Fruit fly (Drosophila melanogaster) whole organism, embryonic: ENCODE data around the gene Indy.

Experiments
- Abd-B ChIP-seq: fragments of 200-800 bp; sonication (Bioruptor generic); optimal IDR thresholded peaks from 2 replicates; lab custom pipeline; 2018; ENCODE audit warnings: missing biosample characterization, mild to moderate bottlenecking, missing genetic modification characterization, moderate library complexity
- Ada2b ChIP-seq: fragments of 200-800 bp; sonication (Bioruptor generic); IDR thresholded peaks from 2 replicates; pipeline ENCODE4 v1.3.6; 2022; ENCODE audit warnings: missing biosample characterization, missing genetic modification characterization
- Antp ChIP-seq: fragments of 200-800 bp; sonication (Bioruptor generic); optimal IDR thresholded peaks from 3 replicates; lab custom pipeline; 2016; ENCODE audit warnings: missing biosample characterization, missing genetic modification characterization
- B-H2 ChIP-seq: fragments of 200-800 bp; sonication (Bioruptor generic); optimal IDR thresholded peaks from 2 replicates; lab custom pipeline; 2018; ENCODE audit warnings: missing biosample characterization, mild to moderate bottlenecking, missing genetic modification characterization
- CG10565 ChIP-seq: fragments of 200-800 bp; sonication (Bioruptor generic); optimal IDR thresholded peaks from 3 replicates; lab custom pipeline; 2016; ENCODE audit warnings: missing biosample characterization, mild to moderate bottlenecking, missing genetic modification characterization
- CG10654 ChIP-seq: fragments of 200-800 bp; sonication (Bioruptor generic); optimal IDR thresholded peaks from 2 replicates; lab custom pipeline; 2016; ENCODE audit warnings: missing biosample characterization, missing genetic modification characterization
- CG10979 ChIP-seq: fragments of 200-800 bp; sonication (Bioruptor generic); optimal IDR thresholded peaks from 2 replicates; lab custom pipeline; 2018; ENCODE audit warnings: missing biosample characterization, mild to moderate bottlenecking, missing genetic modification characterization, moderate library complexity
- CG11085 ChIP-seq: fragments of 200-800 bp; sonication (Bioruptor generic); IDR thresholded peaks from 2 replicates; pipeline ENCODE4 v1.3.6; 2022; ENCODE audit warnings: missing biosample characterization, missing genetic modification characterization
- CG11560 ChIP-seq: fragments of 200-800 bp; sonication (Bioruptor generic); IDR thresholded peaks from 3 replicates; pipeline ENCODE4 v1.3.6; 2022; ENCODE audit warnings: missing biosample characterization, missing genetic modification characterization
- CG13123 ChIP-seq: fragments of 200-800 bp; sonication (Bioruptor generic); optimal IDR thresholded peaks from 2 replicates; lab custom pipeline; 2016; ENCODE audit warnings: missing biosample characterization, missing genetic modification characterization
- CG13775 ChIP-seq: fragments of 200-800 bp; sonication (Bioruptor generic); optimal IDR thresholded peaks from 3 replicates; lab custom pipeline; 2017; ENCODE audit warnings: missing biosample characterization, mild to moderate bottlenecking, missing genetic modification characterization
- CG14050 ChIP-seq: fragments of 200-800 bp; sonication (Bioruptor generic); IDR thresholded peaks from 3 replicates; pipeline ENCODE4 v1.3.6; 2022; ENCODE audit warnings: missing biosample characterization, missing genetic modification characterization
- CG15479 ChIP-seq: fragments of 200-800 bp; sonication (Bioruptor generic); optimal IDR thresholded peaks from 3 replicates; lab custom pipeline; 2019; ENCODE audit warnings: missing biosample characterization, mild to moderate bottlenecking, missing genetic modification characterization, moderate library complexity
- CG15696 ChIP-seq: fragments of 200-800 bp; sonication (Bioruptor generic); optimal IDR thresholded peaks from 2 replicates; lab custom pipeline; 2019; ENCODE audit warnings: missing biosample characterization, mild to moderate bottlenecking, missing genetic modification characterization, moderate library complexity
- CG16813 ChIP-seq: fragments of 200-800 bp; sonication (Bioruptor generic); IDR thresholded peaks from 3 replicates; pipeline ENCODE4 v1.3.6; 2022; ENCODE audit warnings: missing biosample characterization, missing genetic modification characterization; ENCODE audit not compliant: partially characterized antibody
- CG16863 ChIP-seq: fragments of 200-800 bp; sonication (Bioruptor generic); optimal IDR thresholded peaks from 3 replicates; lab custom pipeline; 2016; ENCODE audit warnings: missing biosample characterization, missing genetic modification characterization
- CG17912 ChIP-seq: fragments of 200-800 bp; sonication (Bioruptor generic); optimal IDR thresholded peaks from 2 replicates; lab custom pipeline; 2018; ENCODE audit warnings: missing biosample characterization, mild to moderate bottlenecking, missing genetic modification characterization
- CG2712 ChIP-seq: fragments of 200-800 bp; optimal IDR thresholded peaks from 3 replicates; lab custom pipeline; 2019; ENCODE audit warnings: missing biosample characterization, mild to moderate bottlenecking, missing genetic modification characterization, moderate library complexity
- CG30020 ChIP-seq: fragments of 200-800 bp; optimal IDR thresholded peaks from 2 replicates; lab custom pipeline; 2019; ENCODE audit warnings: missing biosample characterization, mild to moderate bottlenecking, missing genetic modification characterization, moderate library complexity
- CG30403 ChIP-seq: fragments of 200-800 bp; sonication (Bioruptor generic); optimal IDR thresholded peaks from 3 replicates; lab custom pipeline; 2016; ENCODE audit warnings: missing biosample characterization, missing genetic modification characterization
- CG3065 ChIP-seq: fragments of 200-800 bp; sonication (Bioruptor generic); optimal IDR thresholded peaks from 2 replicates; lab custom pipeline; 2016; ENCODE audit warnings: missing biosample characterization, missing genetic modification characterization
- CG32767 ChIP-seq: fragments of 200-800 bp; sonication (Bioruptor generic); IDR thresholded peaks from 2 replicates; pipeline ENCODE4 v1.3.6; 2022; ENCODE audit warnings: missing biosample characterization, missing genetic modification characterization
- CG34224 ChIP-seq: fragments of 200-800 bp; sonication (Bioruptor generic); IDR thresholded peaks from 3 replicates; pipeline ENCODE4 v1.3.6; 2022; ENCODE audit warnings: missing biosample characterization, missing genetic modification characterization; ENCODE audit not compliant: partially characterized antibody
- CG34422 ChIP-seq: fragments of 200-800 bp; sonication (Bioruptor generic); IDR thresholded peaks from 3 replicates; pipeline ENCODE4 v1.3.6; 2022; ENCODE audit warnings: missing biosample characterization, missing genetic modification characterization
- CG4328 ChIP-seq: fragments of 200-800 bp; sonication (Bioruptor generic); optimal IDR thresholded peaks from 3 replicates; lab custom pipeline; 2017; ENCODE audit warnings: missing biosample characterization, missing genetic modification reagents, missing genetic modification characterization
- CG4404 ChIP-seq: fragments of 200-800 bp; sonication (Bioruptor generic); IDR thresholded peaks from 2 replicates; pipeline ENCODE4 v1.3.6; 2022; ENCODE audit warnings: missing biosample characterization, missing genetic modification characterization
- CG5180 ChIP-seq: fragments of 200-800 bp; sonication (Bioruptor generic); optimal IDR thresholded peaks from 3 replicates; lab custom pipeline; 2017; ENCODE audit warnings: missing biosample characterization, missing genetic modification characterization, mild to moderate bottlenecking, moderate library complexity, missing genetic modification reagents
- CG6689 ChIP-seq: fragments of 200-800 bp; sonication (Bioruptor generic); IDR thresholded peaks from 2 replicates; pipeline ENCODE4 v1.3.6; 2022; ENCODE audit warnings: missing biosample characterization, missing genetic modification characterization
- CG7745 ChIP-seq: fragments of 200-800 bp; sonication (Bioruptor generic); optimal IDR thresholded peaks from 2 replicates; lab custom pipeline; 2018; ENCODE audit warnings: missing biosample characterization, mild to moderate bottlenecking, missing genetic modification characterization, moderate library complexity
- CG8089 ChIP-seq: fragments of 200-800 bp; sonication (Bioruptor generic); optimal IDR thresholded peaks from 3 replicates; lab custom pipeline; 2016; ENCODE audit warnings: missing biosample characterization, missing genetic modification characterization
- CG8388 ChIP-seq: fragments of 200-800 bp; sonication (Bioruptor generic); optimal IDR thresholded peaks from 2 replicates; lab custom pipeline; 2019; ENCODE audit warnings: missing biosample characterization, mild to moderate bottlenecking, missing genetic modification characterization, moderate library complexity
- Chrac-16 ChIP-seq: fragments of 200-800 bp; sonication (Bioruptor generic); optimal IDR thresholded peaks from 3 replicates; lab custom pipeline; 2016; ENCODE audit warnings: missing biosample characterization, missing genetic modification characterization
- CoRest ChIP-seq: fragments of 200-800 bp; sonication (Bioruptor generic); optimal IDR thresholded peaks from 3 replicates; lab custom pipeline; 2018; ENCODE audit warnings: missing biosample characterization, mild to moderate bottlenecking, missing genetic modification characterization, moderate library complexity
- Drgx ChIP-seq: fragments of 200-800 bp; sonication (Bioruptor generic); IDR thresholded peaks from 2 replicates; pipeline ENCODE4 v1.3.6; 2022; ENCODE audit warnings: missing biosample characterization, missing genetic modification characterization
- MTF-1 ChIP-seq: fragments of 200-800 bp; sonication (Bioruptor generic); optimal IDR thresholded peaks from 2 replicates; lab custom pipeline; 2018; ENCODE audit warnings: missing biosample characterization, mild to moderate bottlenecking, missing genetic modification characterization, borderline replicate concordance
- Neu2 ChIP-seq: fragments of 200-800 bp; sonication (Bioruptor generic); optimal IDR thresholded peaks from 3 replicates; lab custom pipeline; 2016; ENCODE audit warnings: missing biosample characterization, missing genetic modification characterization, borderline replicate concordance
- Sox100B ChIP-seq: fragments of 200-800 bp; sonication (Bioruptor generic); optimal IDR thresholded peaks from 3 replicates; lab custom pipeline; 2018; ENCODE audit warnings: missing biosample characterization, mild to moderate bottlenecking, missing genetic modification characterization
- ase ChIP-seq: fragments of 200-800 bp; sonication (Bioruptor generic); IDR thresholded peaks from 3 replicates; pipeline ENCODE4 v1.3.6; 2022; ENCODE audit warnings: missing biosample characterization, missing genetic modification characterization
- ci ChIP-seq: fragments of 200-800 bp; sonication (Bioruptor generic); IDR thresholded peaks from 3 replicates; pipeline ENCODE4 v1.3.6; 2022; ENCODE audit warnings: missing biosample characterization, missing genetic modification characterization
- fd3F ChIP-seq: fragments of 200-800 bp; sonication (Bioruptor generic); optimal IDR thresholded peaks from 2 replicates; lab custom pipeline; 2018; ENCODE audit warnings: missing biosample characterization, mild to moderate bottlenecking, missing genetic modification characterization, moderate library complexity
- gfzf ChIP-seq: fragments of 200-800 bp; sonication (Bioruptor generic); optimal IDR thresholded peaks from 2 replicates; lab custom pipeline; 2016; ENCODE audit warnings: missing biosample characterization, mild to moderate bottlenecking, missing genetic modification characterization, moderate library complexity
- grn ChIP-seq: fragments of 200-800 bp; sonication (Bioruptor generic); optimal IDR thresholded peaks from 3 replicates; lab custom pipeline; 2017; ENCODE audit warnings: missing biosample characterization, missing genetic modification characterization
- h ChIP-seq: fragments of >200 bp; optimal IDR thresholded peaks from 2 replicates; lab custom pipeline; 2017
- org-1 ChIP-seq: fragments of 200-800 bp; sonication (Bioruptor generic); optimal IDR thresholded peaks from 2 replicates; lab custom pipeline; 2017; ENCODE audit warnings: missing biosample characterization, missing genetic modification characterization
- rib ChIP-seq: fragments of 200-800 bp; sonication (Bioruptor generic); IDR thresholded peaks from 2 replicates; pipeline ENCODE4 v1.3.6; 2022; ENCODE audit warnings: missing biosample characterization, missing genetic modification characterization
- schlank ChIP-seq: fragments of 200-800 bp; sonication (Bioruptor generic); optimal IDR thresholded peaks from 2 replicates; lab custom pipeline; 2018; ENCODE audit warnings: missing biosample characterization, mild to moderate bottlenecking, missing genetic modification characterization
- sens ChIP-seq: fragments of 200-800 bp; sonication (Bioruptor generic); peaks from one replicate; lab custom pipeline; 2016; ENCODE audit warnings: missing biosample characterization, missing genetic modification characterization
- sens-2 ChIP-seq: fragments of 200-800 bp; sonication (Bioruptor generic); IDR thresholded peaks from 2 replicates; pipeline ENCODE4 v1.3.6; 2022; ENCODE audit warnings: missing biosample characterization, missing genetic modification characterization
- slou ChIP-seq: fragments of 200-800 bp; sonication (Bioruptor generic); optimal IDR thresholded peaks from 3 replicates; lab custom pipeline; 2016; ENCODE audit warnings: missing biosample characterization, missing genetic modification characterization
- slp2 ChIP-seq: fragments of 200-800 bp; sonication (Bioruptor generic); optimal IDR thresholded peaks from 2 replicates; lab custom pipeline; 2016; ENCODE audit warnings: missing biosample characterization, missing genetic modification characterization
- usp ChIP-seq: fragments of >200 bp; optimal IDR thresholded peaks from 2 replicates; lab custom pipeline; 2017; ENCODE audit warnings: missing biosample characterization, missing genetic modification characterization
- wdn ChIP-seq: fragments of 200-800 bp; sonication (Bioruptor generic); IDR thresholded peaks from 2 replicates; pipeline ENCODE4 v1.3.6; 2022; ENCODE audit warnings: missing biosample characterization, missing genetic modification characterization

Gene Indy

dm6 chr3L:18801194-18801695 is 44.8 kb downstream of the Indy start, which contains the start of gene ftz-f1 (continued):
- TF ChIP-seq Neu2 (GFP tag; lab: Kevin White, UChicago) (no peak), org-1 (peak; percentile 2), CG10654 (GFP tag; lab: Kevin White, UChicago) (no peak), CG8089 (GFP tag; lab: Kevin White, UChicago) (no peak), Sox100B (GFP tag; lab: Kevin White, UChicago) (no peak), Chrac-16 (GFP tag; lab: Kevin White, UChicago) (peak; percentile 2), wdn (GFP tag; lab: Robert Waterston, UW) (no peak), CG6689 (no peak), CG8388 (GFP tag; lab: Kevin White, UChicago) (no peak), schlank (tag; lab: Kevin White, UChicago) (no peak), Abd-B (GFP tag; lab: Kevin White, UChicago) (no peak), CG11560 (tag; lab: Robert Waterston, UW) (no peak), fd3F (no peak), Drgx (GFP tag; lab: Robert Waterston, UW) (peak; percentile 46; the same call in 1 of the 2 replicates), slou (GFP tag; lab: Kevin White, UChicago) (no peak), slp2 (GFP tag; lab: Kevin White, UChicago) (no peak), MTF-1 (peak; percentile 18), ci (no peak; the same call in 2 of the 3 replicates), CG16813 (GFP tag; lab: Robert Waterston, UW) (peak; percentile 72), h (lab: Kevin White, UChicago) (no peak), B-H2 (GFP tag; lab: Kevin White, UChicago) (peak; percentile 91), CG32767 (GFP tag; lab: Robert Waterston, UW) (peak; percentile 11; the same call in 1 of the 2 replicates), CG15479 (GFP tag; lab: Kevin White, UChicago) (no peak), CG10565 (GFP tag; lab: Kevin White, UChicago) (no peak), CG34422 (GFP tag; lab: Robert Waterston, UW) (peak; percentile 32; the same call in 1 of the 3 replicates), CG13123 (GFP tag; lab: Kevin White, UChicago) (no peak), ase (GFP tag; lab: Robert Waterston, UW) (no peak), CG4404 (GFP tag; lab: Robert Waterston, UW) (no peak), CG11085 (GFP tag; lab: Robert Waterston, UW) (no peak), Ada2b (no peak), CG4328 (GFP tag; lab: Kevin White, UChicago) (no peak), usp (GFP tag; lab: Kevin White, UChicago) (no peak), CG13775 (GFP tag; lab: Kevin White, UChicago) (peak; percentile 16), CG14050 (GFP tag; lab: Robert Waterston, UW) (no peak), CG15696 (tag; lab: Kevin White, UChicago) (no peak), CG7745 (tag; lab: Kevin White, UChicago) (no peak), CG30020 (tag; lab: Kevin White, UChicago) (no peak), grn (GFP tag; lab: Kevin White, UChicago) (no peak), rib (peak; percentile 71), CG3065 (GFP tag; lab: Kevin White, UChicago) (no peak), sens-2 (no peak; the same call in 1 of the 2 replicates), CG30403 (GFP tag; lab: Kevin White, UChicago) (peak; percentile 3), sens (GFP tag; lab: Kevin White, UChicago) (no peak), CG5180 (GFP tag; lab: Kevin White, UChicago) (peak; percentile 95), CG17912 (GFP tag; lab: Kevin White, UChicago) (peak; percentile 81), CoRest (tag; lab: Kevin White, UChicago) (no peak), CG34224 (GFP tag; lab: Robert Waterston, UW) (peak; percentile 78), CG2712 (tag; lab: Kevin White, UChicago) (peak; percentile 38), Antp (GFP tag; lab: Kevin White, UChicago) (no peak), CG16863 (GFP tag; lab: Kevin White, UChicago) (no peak), CG10979 (no peak), gfzf (GFP tag; lab: Kevin White, UChicago) (no peak)
